Fruit fly (Drosophila melanogaster): Measurements from ENCODE around the gene CG33783.

- TF ChIP-seq EcR (GFP tag; optimal IDR thresholded peaks at IDR 0.05), result no peak
- no peak for TF ChIP-seq CG8478 (optimal IDR thresholded peaks at IDR 0.05)
Measured at dm6 chr3R:10066470-10066869, at the start of gene CG33783.

Data from whole organism.